Worm (Caenorhabditis elegans) whole organism, L4 larva: ENCODE data around the gene B0252.5.

Source experiments
- D1046.2 ChIP-seq: fragments of 200-800 bp; sonication (Bioruptor generic); IDR thresholded peaks from 2 replicates; pipeline ENCODE4 v1.3.6; 2022; ENCODE audit warnings: missing genetic modification characterization, missing compliant biosample characterization
- F10B5.3 ChIP-seq: sonication (generic microtip); optimal IDR thresholded peaks from 2 replicates; lab custom pipeline; 2016; ENCODE audit warnings: mild to moderate bottlenecking, missing genetic modification characterization, missing compliant biosample characterization
- F44E2.7 ChIP-seq: fragments of 200-800 bp; sonication (Bioruptor generic); IDR thresholded peaks from 2 replicates; pipeline ENCODE4 v2.1.2; 2022; ENCODE audit warnings: missing genetic modification characterization, missing compliant biosample characterization
- R02D3.7 ChIP-seq: fragments of 150-350 bp; sonication (generic microtip); optimal IDR thresholded peaks from 3 replicates; lab custom pipeline; 2014; ENCODE audit warnings: missing biosample characterization, missing genetic modification characterization
- T20F7.1 ChIP-seq: fragments of 200-800 bp; sonication (Bioruptor generic); optimal IDR thresholded peaks from 2 replicates; lab custom pipeline; 2018; ENCODE audit warnings: mild to moderate bottlenecking, missing genetic modification characterization, missing compliant biosample characterization
- ZK337.2 ChIP-seq: fragments of 200-800 bp; sonication (Bioruptor generic); IDR thresholded peaks from 2 replicates; pipeline ENCODE4 v1.3.6; 2022; ENCODE audit warnings: missing genetic modification reagents, missing genetic modification characterization, missing compliant biosample characterization
- ama-1 ChIP-seq: fragments of 150-350 bp; optimal IDR thresholded peaks from 2 replicates; lab custom pipeline; 2014; ENCODE audit warnings: inconsistent platforms, mixed read lengths
- ceh-20 ChIP-seq: fragments of 200-800 bp; sonication (Bioruptor generic); IDR thresholded peaks from 2 replicates; pipeline ENCODE4 v1.3.6; 2022; ENCODE audit warnings: missing genetic modification reagents, missing genetic modification characterization, missing compliant biosample characterization
- ceh-82 ChIP-seq: sonication (generic microtip); optimal IDR thresholded peaks from 2 replicates; lab custom pipeline; 2017; ENCODE audit warnings: missing biosample characterization, missing genetic modification characterization
- cey-2 ChIP-seq: sonication (generic microtip); optimal IDR thresholded peaks from 3 replicates; lab custom pipeline; 2017; ENCODE audit warnings: missing genetic modification characterization, mild to moderate bottlenecking, missing compliant biosample characterization, antibody characterized with exemption, borderline replicate concordance; ENCODE audit not compliant: insufficient read depth
- ctbp-1 ChIP-seq: fragments of 200-800 bp; sonication (Bioruptor generic); IDR thresholded peaks from 2 replicates; pipeline ENCODE4 v1.3.6; 2022; ENCODE audit warnings: missing genetic modification reagents, missing genetic modification characterization, missing compliant biosample characterization
- daf-16 ChIP-seq, 3 experiments: sonication (generic microtip); optimal IDR thresholded peaks; 2 replicates each; lab custom pipeline; 2016 to 2017; ENCODE audit warnings: missing genetic modification characterization in 3 of 3, missing genetic modification reagents in 3 of 3, mild to moderate bottlenecking in 2 of 3, missing compliant biosample characterization in 2 of 3, missing biosample characterization in 1 of 3, moderate library complexity in 1 of 3
- daf-8 ChIP-seq: fragments of 200-800 bp; sonication (Bioruptor generic); IDR thresholded peaks from 2 replicates; pipeline ENCODE4 v1.3.6; 2022; ENCODE audit warnings: missing genetic modification characterization, missing compliant biosample characterization
- dmd-6 ChIP-seq: fragments of 200-800 bp; sonication (Bioruptor generic); IDR thresholded peaks from 2 replicates; pipeline ENCODE4 v1.3.6; 2022; ENCODE audit warnings: missing genetic modification reagents, missing genetic modification characterization, missing compliant biosample characterization
- dpl-1 ChIP-seq: fragments of 150-350 bp; optimal IDR thresholded peaks from 2 replicates; lab custom pipeline; 2014; ENCODE audit warnings: missing biosample characterization, missing genetic modification reagents, missing genetic modification characterization
- duxl-1 ChIP-seq: sonication (generic microtip); optimal IDR thresholded peaks from 2 replicates; lab custom pipeline; 2016; ENCODE audit warnings: mild to moderate bottlenecking, missing genetic modification characterization, moderate library complexity, missing compliant biosample characterization; ENCODE audit not compliant: poor library complexity
- egl-27 ChIP-seq: sonication (generic microtip); optimal IDR thresholded peaks from 3 replicates; lab custom pipeline; 2017; ENCODE audit warnings: missing biosample characterization, missing genetic modification reagents, missing genetic modification characterization
- gei-8 ChIP-seq: fragments of 200-800 bp; sonication (Bioruptor generic); optimal IDR thresholded peaks from 2 replicates; lab custom pipeline; 2018; ENCODE audit warnings: mild to moderate bottlenecking, missing genetic modification characterization, missing compliant biosample characterization
- hlh-11 ChIP-seq: fragments of 200-800 bp; sonication (Bioruptor generic); optimal IDR thresholded peaks from 2 replicates; lab custom pipeline; 2018; ENCODE audit warnings: mild to moderate bottlenecking, missing genetic modification characterization, missing compliant biosample characterization
- jun-1 ChIP-seq: fragments of 150-350 bp; optimal IDR thresholded peaks from 2 replicates; lab custom pipeline; 2014; ENCODE audit warnings: missing biosample characterization, missing genetic modification reagents, missing genetic modification characterization
- lin-1 ChIP-seq: fragments of 200-800 bp; sonication (Bioruptor generic); IDR thresholded peaks from 2 replicates; pipeline ENCODE4 v1.3.6; 2022; ENCODE audit warnings: missing genetic modification reagents, missing genetic modification characterization, missing compliant biosample characterization
- lin-13 ChIP-seq: fragments of 150-350 bp; optimal IDR thresholded peaks from 2 replicates; lab custom pipeline; 2014; ENCODE audit warnings: missing biosample characterization, missing genetic modification reagents, missing genetic modification characterization
- lin-15B ChIP-seq: fragments of 150-350 bp; sonication (generic microtip); optimal IDR thresholded peaks from 3 replicates; lab custom pipeline; 2014; ENCODE audit warnings: missing biosample characterization, missing genetic modification characterization
- lin-38 ChIP-seq: fragments of 200-800 bp; sonication (Bioruptor generic); IDR thresholded peaks from 2 replicates; pipeline ENCODE4 v1.3.6; 2022; ENCODE audit warnings: missing genetic modification reagents, missing genetic modification characterization, missing compliant biosample characterization
- lin-39 ChIP-seq: fragments of 150-350 bp; optimal IDR thresholded peaks from 2 replicates; lab custom pipeline; 2014; ENCODE audit warnings: missing biosample characterization, missing genetic modification reagents, missing genetic modification characterization
- lsy-2 ChIP-seq, 2 experiments: fragments of 150-350 bp in 1 of 2; sonication (generic microtip) in 1 of 2; optimal IDR thresholded peaks; 2 replicates each; lab custom pipeline; 2014 to 2017; ENCODE audit warnings: missing biosample characterization in 2 of 2, missing genetic modification characterization in 2 of 2
- madf-5 ChIP-seq, 2 experiments: fragments of 200-800 bp; sonication (Bioruptor generic); IDR thresholded peaks; 2 replicates each; pipeline ENCODE4 v1.3.6; 2022; ENCODE audit warnings: missing compliant biosample characterization in 2 of 2, missing genetic modification characterization in 2 of 2
- mes-2 ChIP-seq: sonication (generic microtip); optimal IDR thresholded peaks from 2 replicates; lab custom pipeline; 2016; ENCODE audit warnings: missing genotype, mild to moderate bottlenecking, missing genetic modification characterization, missing compliant biosample characterization; ENCODE audit not compliant: poor library complexity, severe bottlenecking
- mxl-3 ChIP-seq: fragments of 200-800 bp; sonication (Bioruptor generic); optimal IDR thresholded peaks from 2 replicates; lab custom pipeline; 2018; ENCODE audit warnings: mild to moderate bottlenecking, missing genetic modification characterization, missing compliant biosample characterization
- nhr-10 ChIP-seq: fragments of 150-350 bp; optimal IDR thresholded peaks from 2 replicates; lab custom pipeline; 2014; ENCODE audit warnings: missing biosample characterization, missing genetic modification characterization
- nhr-11 ChIP-seq: fragments of 150-350 bp; optimal IDR thresholded peaks from 2 replicates; lab custom pipeline; 2014; ENCODE audit warnings: missing biosample characterization, missing genetic modification characterization
- nhr-25 ChIP-seq: sonication (generic microtip); optimal IDR thresholded peaks from 2 replicates; lab custom pipeline; 2017; ENCODE audit warnings: missing genetic modification characterization, mild to moderate bottlenecking, missing compliant biosample characterization, antibody characterized with exemption, moderate library complexity, borderline replicate concordance; ENCODE audit not compliant: insufficient read depth
- nhr-41 ChIP-seq: fragments of 200-800 bp; sonication (Bioruptor generic); IDR thresholded peaks from 2 replicates; pipeline ENCODE4 v1.3.6; 2022; ENCODE audit warnings: missing genetic modification reagents, missing genetic modification characterization, missing compliant biosample characterization
- nhr-42 ChIP-seq: fragments of 200-800 bp; sonication (Bioruptor generic); IDR thresholded peaks from 2 replicates; pipeline ENCODE4 v1.3.6; 2022; ENCODE audit warnings: missing genetic modification characterization, missing compliant biosample characterization
- nhr-48 ChIP-seq: sonication (generic microtip); optimal IDR thresholded peaks from 2 replicates; lab custom pipeline; 2016; ENCODE audit warnings: mild to moderate bottlenecking, missing genetic modification characterization, missing compliant biosample characterization
- nhr-6 ChIP-seq: fragments of 150-350 bp; optimal IDR thresholded peaks from 2 replicates; lab custom pipeline; 2014; ENCODE audit warnings: missing biosample characterization, missing genetic modification characterization
- nhr-76 ChIP-seq: fragments of 150-350 bp; optimal IDR thresholded peaks from 2 replicates; lab custom pipeline; 2014; ENCODE audit warnings: missing biosample characterization, missing genetic modification characterization
- nhr-77 ChIP-seq: fragments of 150-350 bp; optimal IDR thresholded peaks from 2 replicates; lab custom pipeline; 2014; ENCODE audit warnings: missing biosample characterization, missing genetic modification characterization
- php-3 ChIP-seq: fragments of 200-800 bp; sonication (Bioruptor generic); IDR thresholded peaks from 2 replicates; pipeline ENCODE4 v1.3.6; 2022; ENCODE audit warnings: missing genetic modification reagents, missing genetic modification characterization, missing compliant biosample characterization
- sdz-12 ChIP-seq: fragments of 200-800 bp; sonication (Bioruptor generic); optimal IDR thresholded peaks from 2 replicates; lab custom pipeline; 2018; ENCODE audit warnings: mild to moderate bottlenecking, missing genetic modification characterization, missing compliant biosample characterization
- snpc-1.2 ChIP-seq: fragments of 200-800 bp; sonication (Bioruptor generic); IDR thresholded peaks from 2 replicates; pipeline ENCODE4 v1.3.6; 2022; ENCODE audit warnings: missing genetic modification reagents, missing genetic modification characterization, missing compliant biosample characterization
- spr-1 ChIP-seq: sonication (generic microtip); optimal IDR thresholded peaks from 2 replicates; lab custom pipeline; 2016; ENCODE audit warnings: mild to moderate bottlenecking, missing genetic modification characterization, missing compliant biosample characterization
- spr-3 ChIP-seq: fragments of 200-800 bp; sonication (Bioruptor generic); optimal IDR thresholded peaks from 2 replicates; lab custom pipeline; 2018; ENCODE audit warnings: mild to moderate bottlenecking, missing genetic modification characterization, missing compliant biosample characterization
- tag-97 ChIP-seq: fragments of 200-800 bp; sonication (Bioruptor generic); IDR thresholded peaks from 2 replicates; pipeline ENCODE4 v1.3.6; 2022; ENCODE audit warnings: missing genetic modification characterization, missing compliant biosample characterization
- tra-1 ChIP-seq: fragments of 200-800 bp; sonication (Bioruptor generic); IDR thresholded peaks from 2 replicates; pipeline ENCODE4 v1.3.6; 2022; ENCODE audit warnings: missing genetic modification reagents, missing genetic modification characterization, missing compliant biosample characterization
- unc-62 ChIP-seq, 3 experiments: fragments of 150-350 bp in 1 of 3; sonication (generic microtip); optimal IDR thresholded peaks in 2 of 3; peaks in 1 of 3; 1 replicate in 1 of 3; 2 replicates in 2 of 3; lab custom pipeline; 2014 to 2017; ENCODE audit warnings: missing biosample characterization in 3 of 3, missing genetic modification characterization in 3 of 3, missing genetic modification reagents in 3 of 3, missing genotype in 1 of 3
- zag-1 ChIP-seq: fragments of 150-350 bp; optimal IDR thresholded peaks from 2 replicates; lab custom pipeline; 2014; ENCODE audit warnings: missing biosample characterization, missing genetic modification characterization
- zfp-2 ChIP-seq: sonication (generic microtip); optimal IDR thresholded peaks from 2 replicates; lab custom pipeline; 2016; ENCODE audit warnings: mild to moderate bottlenecking, missing genetic modification characterization, missing compliant biosample characterization
- ztf-7 ChIP-seq: fragments of 150-350 bp; optimal IDR thresholded peaks from 2 replicates; lab custom pipeline; 2014; ENCODE audit warnings: missing biosample characterization, missing genetic modification characterization

The B0252.5 gene

DNA sequence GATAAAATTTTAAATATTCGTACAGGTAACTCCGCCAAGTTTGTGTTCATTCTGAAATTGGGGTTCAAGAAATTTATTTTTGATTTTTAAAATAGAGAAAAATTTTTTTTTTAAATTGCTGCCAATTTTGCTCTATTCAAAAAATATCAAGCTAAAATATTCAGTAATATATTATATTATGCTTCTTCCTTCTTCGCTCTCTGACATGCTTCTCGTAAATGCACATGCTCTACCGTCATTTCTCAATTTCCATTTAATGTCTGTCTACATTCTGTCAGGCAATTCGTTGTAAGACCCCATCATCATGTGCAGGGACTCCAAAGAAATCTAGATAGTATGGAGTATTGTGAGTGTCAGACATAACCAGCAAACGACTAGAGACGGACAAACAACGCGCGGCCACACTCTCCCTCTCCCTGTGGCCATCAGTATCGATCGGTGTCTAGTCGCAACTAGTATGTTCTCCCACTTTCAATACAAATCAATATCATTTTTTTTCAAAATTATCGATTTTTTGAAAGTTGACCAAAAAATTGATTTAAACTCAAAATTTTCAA is 32.6 kb upstream of the B0252.5 start, which contains the start of the genes malt-1 and ceh-38 (continued):
- peak; percentile 59 for TF ChIP-seq zfp-2 (tag; lab: Kevin White, UChicago)
- peak; percentile 89 for TF ChIP-seq duxl-1 (tag; lab: Kevin White, UChicago)
- no peak for TF ChIP-seq tag-97 (GFP tag; lab: Robert Waterston, UW)
- TF ChIP-seq lin-13 (GFP tag; lab: Kevin White, UChicago): peak; percentile 88
- peak; percentile 73 for TF ChIP-seq lin-38 (GFP tag; lab: Robert Waterston, UW)
- TF ChIP-seq snpc-1.2: no peak
- peak; percentile 95 for TF ChIP-seq nhr-6 (tag; lab: Kevin White, UChicago)
- no peak for TF ChIP-seq egl-27
- TF ChIP-seq lsy-2 (tag; optimal IDR thresholded peaks at IDR 0.05; lab: Kevin White, UChicago): peak; percentile 94 to 97
- peak; percentile 68 for TF ChIP-seq nhr-10
- no peak for TF ChIP-seq ama-1 (lab: Kevin White, UChicago)
- peak; percentile 93 for TF ChIP-seq nhr-77 (tag; lab: Kevin White, UChicago)
- TF ChIP-seq ceh-82 (tag; lab: Kevin White, UChicago): no peak
- peak; percentile 83 for TF ChIP-seq dpl-1 (GFP tag; lab: Kevin White, UChicago)
- TF ChIP-seq spr-1 (tag; lab: Kevin White, UChicago): peak; percentile 83
- peak; percentile 18 for TF ChIP-seq zag-1
- TF ChIP-seq unc-62 (GFP tag; optimal IDR thresholded peaks at IDR 0.05 in 1 of 2; lab: Kevin White, UChicago): peak in 1 of 2 experiments; percentile 100
- no peak for TF ChIP-seq unc-62 (tag; optimal IDR thresholded peaks at IDR 0.05; lab: Kevin White, UChicago)
- TF ChIP-seq mxl-3 (GFP tag; lab: Kevin White, UChicago): peak; percentile 93
- TF ChIP-seq php-3 (GFP tag; lab: Robert Waterston, UW): peak; percentile 82
- TF ChIP-seq lin-39 (tag; lab: Kevin White, UChicago): peak; percentile 65
- peak; percentile 95 for TF ChIP-seq mes-2
- TF ChIP-seq nhr-42 (GFP tag; lab: Robert Waterston, UW): 0 out of 2 replicates have a peak, but pooled peaks have one; percentile 45
- TF ChIP-seq T20F7.1 (GFP tag; lab: Kevin White, UChicago): peak; percentile 88
- peak; percentile 32 to 34 for TF ChIP-seq daf-16 (GFP tag; optimal IDR thresholded peaks at IDR 0.05; lab: Kevin White, UChicago)
- TF ChIP-seq daf-16 (tag; optimal IDR thresholded peaks at IDR 0.05; lab: Kevin White, UChicago): peak; percentile 90
- TF ChIP-seq nhr-76: no peak
- peak; percentile 89 for TF ChIP-seq dmd-6
- 0 out of 2 replicates have a peak, but pooled peaks have one; percentile 15 for TF ChIP-seq F44E2.7 (GFP tag; lab: Robert Waterston, UW)
- peak; percentile 77 for TF ChIP-seq ztf-7
- TF ChIP-seq ZK337.2: no peak
- TF ChIP-seq hlh-11 (tag; lab: Kevin White, UChicago): peak; percentile 96
- TF ChIP-seq lin-15B (tag; lab: Kevin White, UChicago): peak; percentile 27
- no peak for TF ChIP-seq daf-8 (GFP tag; lab: Robert Waterston, UW)
- peak; percentile 88 for TF ChIP-seq ctbp-1 (GFP tag; lab: Robert Waterston, UW)
- peak; percentile 65 for TF ChIP-seq R02D3.7 (tag; lab: Kevin White, UChicago)
- peak; percentile 66 for TF ChIP-seq tra-1 (GFP tag; lab: Robert Waterston, UW)
- peak; percentile 52 for TF ChIP-seq cey-2 (tag; lab: Kevin White, UChicago)
- TF ChIP-seq nhr-41 (GFP tag; lab: Robert Waterston, UW): 0 out of 2 replicates have a peak, but pooled peaks have one; percentile 12
- peak; percentile 12 for TF ChIP-seq spr-3
- no peak for TF ChIP-seq sdz-12
- peak; percentile 81 for TF ChIP-seq jun-1 (tag; lab: Kevin White, UChicago)
- TF ChIP-seq nhr-48: peak; percentile 83
- no peak for TF ChIP-seq gei-8
- TF ChIP-seq nhr-25 (tag; lab: Kevin White, UChicago): peak; percentile 81
- TF ChIP-seq madf-5 (GFP tag; IDR thresholded peaks at IDR 0.05; lab: Robert Waterston, UW): no peak
- no peak for TF ChIP-seq D1046.2 (GFP tag; lab: Robert Waterston, UW)
- peak; percentile 74 for TF ChIP-seq F10B5.3
- peak; percentile 47; the same call in 1 of the 2 replicates for TF ChIP-seq lin-1
- peak; percentile 88 for TF ChIP-seq ceh-20 (GFP tag; lab: Robert Waterston, UW)
- peak; percentile 98 for TF ChIP-seq nhr-11 (tag; lab: Kevin White, UChicago)
